Worm (Caenorhabditis elegans) whole organism, midembryonic: Measurements from ENCODE around the gene sre-11.

Source experiments
- T22C8.4 ChIP-seq: fragments of 200-800 bp; sonication (Bioruptor generic); IDR thresholded peaks from 2 replicates; pipeline ENCODE4 v1.3.6; 2022; ENCODE audit warnings: missing genetic modification characterization, missing compliant biosample characterization
- cog-1 ChIP-seq: sonication (generic microtip); optimal IDR thresholded peaks from 2 replicates; lab custom pipeline; 2016; ENCODE audit warnings: missing genetic modification characterization, missing compliant biosample characterization
- flt-1 ChIP-seq: fragments of 200-800 bp; sonication (Bioruptor generic); IDR thresholded peaks from 2 replicates; pipeline ENCODE4 v1.3.6; 2022; ENCODE audit warnings: missing genetic modification characterization, missing compliant biosample characterization
- ref-1 ChIP-seq: fragments of 200-800 bp; sonication (Bioruptor generic); conservative IDR thresholded peaks from 2 replicates; pipeline ENCODE4 v1.3.6; 2022; ENCODE audit warnings: missing genetic modification reagents, missing genetic modification characterization, missing compliant biosample characterization
- tab-1 ChIP-seq: fragments of 200-800 bp; sonication (Bioruptor generic); IDR thresholded peaks from 2 replicates; pipeline ENCODE4 v1.3.6; 2022; ENCODE audit warnings: missing genetic modification characterization, missing compliant biosample characterization
- ztf-23 ChIP-seq: fragments of 200-800 bp; sonication (Bioruptor generic); IDR thresholded peaks from 2 replicates; pipeline ENCODE4 v1.3.6; 2022; ENCODE audit warnings: missing genetic modification reagents, missing genetic modification characterization, missing compliant biosample characterization

DNA sequence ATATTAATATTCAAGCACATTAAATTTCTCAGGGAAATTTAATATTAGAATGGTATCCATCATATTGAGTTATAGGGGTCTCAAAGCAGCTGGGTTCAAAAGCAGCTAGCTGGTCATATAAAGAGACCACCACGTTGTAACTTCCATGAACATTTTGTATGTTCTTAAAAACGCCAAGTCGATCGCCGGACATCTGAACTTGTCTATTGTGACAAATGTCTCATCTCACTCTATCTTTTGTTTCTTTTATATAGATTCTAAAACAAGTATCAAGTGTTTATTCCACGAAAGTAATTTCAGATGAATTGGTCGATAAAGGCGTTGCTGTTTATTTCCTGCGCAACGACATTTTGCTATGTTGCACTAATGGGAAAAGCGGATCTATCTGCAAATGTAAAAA, 13.1 kb upstream of the sre-11 start, which contains the start of gene ZK105.3:
- TF ChIP-seq cog-1 (tag; lab: Kevin White, UChicago) (no peak), flt-1 (GFP tag; lab: Robert Waterston, UW) (no peak), tab-1 (GFP tag; lab: Robert Waterston, UW) (no peak), ref-1 (no peak), ztf-23 (no peak), T22C8.4 (GFP tag; lab: Robert Waterston, UW) (no peak)
